Worm (Caenorhabditis elegans) whole organism, L1 larva: Measurements from ENCODE around the gene C06E4.3.
A peak's percentile ranks its signal among the peaks of the same experiment; 100 is the strongest.

Experiments
- C16A3.4 ChIP-seq: fragments of 150-350 bp; optimal IDR thresholded peaks from 2 replicates; lab custom pipeline; 2014; ENCODE audit warnings: missing biosample characterization, missing genetic modification characterization
- F16B12.6 ChIP-seq: fragments of 150-350 bp; optimal IDR thresholded peaks from 2 replicates; lab custom pipeline; 2014; ENCODE audit warnings: missing biosample characterization, missing genetic modification characterization
- Y116A8C.19 ChIP-seq: sonication (generic microtip); optimal IDR thresholded peaks from 2 replicates; lab custom pipeline; 2016; ENCODE audit warnings: missing compliant biosample characterization, missing genetic modification characterization, borderline replicate concordance
- aly-2 ChIP-seq: fragments of 150-350 bp; optimal IDR thresholded peaks from 2 replicates; lab custom pipeline; 2014; ENCODE audit warnings: missing biosample characterization, missing genetic modification characterization
- ama-1 ChIP-seq: fragments of 150-350 bp; optimal IDR thresholded peaks from 2 replicates; lab custom pipeline; 2014
- blmp-1 ChIP-seq: fragments of 150-350 bp; optimal IDR thresholded peaks from 2 replicates; lab custom pipeline; 2014; ENCODE audit warnings: missing biosample characterization, missing genetic modification characterization
- ceh-82 ChIP-seq, 3 experiments: fragments of 150-350 bp in 1 of 3; sonication (generic microtip) in 2 of 3; optimal IDR thresholded peaks; 2 replicates each; lab custom pipeline; 2014 to 2017; ENCODE audit warnings: missing biosample characterization in 3 of 3, missing genetic modification characterization in 3 of 3
- ces-1 ChIP-seq: fragments of 150-350 bp; optimal IDR thresholded peaks from 2 replicates; lab custom pipeline; 2014; ENCODE audit warnings: missing biosample characterization, missing genetic modification reagents, missing genetic modification characterization
- dpl-1 ChIP-seq, 3 experiments: fragments of 150-350 bp in 2 of 3; sonication (generic microtip) in 1 of 3; optimal IDR thresholded peaks; 2 replicates each; lab custom pipeline; 2014 to 2017; ENCODE audit warnings: missing biosample characterization in 3 of 3, missing genetic modification characterization in 3 of 3, missing genetic modification reagents in 3 of 3
- dsc-1 ChIP-seq: sonication (generic microtip); optimal IDR thresholded peaks from 2 replicates; lab custom pipeline; 2016; ENCODE audit warnings: mild to moderate bottlenecking, missing genetic modification characterization, missing compliant biosample characterization
- egl-13 ChIP-seq: sonication (generic microtip); optimal IDR thresholded peaks from 2 replicates; lab custom pipeline; 2016; ENCODE audit warnings: missing genotype, missing genetic modification reagents, missing genetic modification characterization, missing compliant biosample characterization
- elt-2 ChIP-seq: sonication (generic microtip); optimal IDR thresholded peaks from 2 replicates; lab custom pipeline; 2016; ENCODE audit warnings: missing genetic modification characterization, mild to moderate bottlenecking, inconsistent platforms, missing compliant biosample characterization, missing genetic modification reagents
- fkh-8 ChIP-seq: sonication (generic microtip); optimal IDR thresholded peaks from 2 replicates; lab custom pipeline; 2016; ENCODE audit warnings: mild to moderate bottlenecking, missing genetic modification characterization, missing compliant biosample characterization
- fos-1 ChIP-seq: fragments of 150-350 bp; optimal IDR thresholded peaks from 2 replicates; lab custom pipeline; 2014; ENCODE audit warnings: missing biosample characterization, missing genetic modification characterization
- grh-1 ChIP-seq: fragments of 200-800 bp; sonication (Bioruptor generic); IDR thresholded peaks from 2 replicates; pipeline ENCODE4 v1.3.6; 2022; ENCODE audit warnings: missing genetic modification reagents, missing genetic modification characterization, missing compliant biosample characterization
- hlh-4 ChIP-seq: sonication (generic microtip); optimal IDR thresholded peaks from 2 replicates; lab custom pipeline; 2016; ENCODE audit warnings: mild to moderate bottlenecking, missing genetic modification characterization, missing compliant biosample characterization
- irx-1 ChIP-seq: sonication (generic microtip); optimal IDR thresholded peaks from 2 replicates; lab custom pipeline; 2016; ENCODE audit warnings: missing genetic modification characterization, missing compliant biosample characterization
- isw-1 ChIP-seq: fragments of 200-800 bp; sonication (Bioruptor generic); IDR thresholded peaks from 2 replicates; pipeline ENCODE4 v1.3.6; 2022; ENCODE audit warnings: missing genetic modification characterization, missing compliant biosample characterization
- lin-14 ChIP-seq: fragments of 200-800 bp; sonication (Bioruptor generic); optimal IDR thresholded peaks from 2 replicates; lab custom pipeline; 2018; ENCODE audit warnings: mild to moderate bottlenecking, missing genetic modification characterization, moderate library complexity, missing compliant biosample characterization
- lin-15B ChIP-seq: fragments of 150-350 bp; sonication (generic microtip); optimal IDR thresholded peaks from 3 replicates; lab custom pipeline; 2014; ENCODE audit warnings: missing biosample characterization, missing genetic modification characterization
- lin-35 ChIP-seq, 2 experiments: fragments of 150-350 bp; optimal IDR thresholded peaks; 2 replicates each; lab custom pipeline; 2014; ENCODE audit warnings: missing biosample characterization in 2 of 2, missing genetic modification characterization in 2 of 2, missing genetic modification reagents in 2 of 2
- lsy-2 ChIP-seq, 2 experiments: fragments of 150-350 bp; optimal IDR thresholded peaks; 2 replicates each; lab custom pipeline; 2014; ENCODE audit warnings: missing biosample characterization in 2 of 2, missing genetic modification characterization in 2 of 2
- mab-9 ChIP-seq: fragments of 200-800 bp; sonication (Bioruptor generic); IDR thresholded peaks from 2 replicates; pipeline ENCODE4 v1.3.6; 2022; ENCODE audit warnings: missing genetic modification reagents, missing genetic modification characterization, missing compliant biosample characterization
- mdl-1 ChIP-seq, 2 experiments: fragments of 150-350 bp; optimal IDR thresholded peaks; 2 replicates each; lab custom pipeline; 2014 to 2017; ENCODE audit warnings: missing biosample characterization in 2 of 2, missing genetic modification characterization in 2 of 2, inconsistent platforms in 1 of 2
- mef-2 ChIP-seq: fragments of 150-350 bp; optimal IDR thresholded peaks from 2 replicates; lab custom pipeline; 2014; ENCODE audit warnings: missing biosample characterization, missing genetic modification characterization
- mep-1 ChIP-seq: fragments of 150-350 bp; optimal IDR thresholded peaks from 2 replicates; lab custom pipeline; 2014; ENCODE audit warnings: missing biosample characterization, missing genetic modification characterization
- nhr-11 ChIP-seq: fragments of 150-350 bp; optimal IDR thresholded peaks from 2 replicates; lab custom pipeline; 2014; ENCODE audit warnings: missing biosample characterization, missing genetic modification characterization
- nhr-12 ChIP-seq: sonication (generic microtip); optimal IDR thresholded peaks from 2 replicates; lab custom pipeline; 2017; ENCODE audit warnings: missing biosample characterization, missing genetic modification characterization
- nhr-19 ChIP-seq: fragments of 200-800 bp; sonication (Bioruptor generic); conservative IDR thresholded peaks from 2 replicates; pipeline ENCODE4 v1.3.6; 2022; ENCODE audit warnings: missing genetic modification characterization, missing compliant biosample characterization
- nhr-20 ChIP-seq: sonication (generic microtip); optimal IDR thresholded peaks from 2 replicates; lab custom pipeline; 2016; ENCODE audit warnings: mild to moderate bottlenecking, missing genetic modification characterization, missing compliant biosample characterization
- nhr-71 ChIP-seq: sonication (generic microtip); optimal IDR thresholded peaks from 2 replicates; lab custom pipeline; 2016; ENCODE audit warnings: mild to moderate bottlenecking, missing genetic modification characterization, moderate library complexity, missing compliant biosample characterization
- nhr-85 ChIP-seq: sonication (generic microtip); peaks from one replicate; lab custom pipeline; 2016; ENCODE audit warnings: missing genetic modification characterization, inconsistent platforms, missing compliant biosample characterization
- pqm-1 ChIP-seq: sonication (generic microtip); optimal IDR thresholded peaks from 3 replicates; lab custom pipeline; 2017; ENCODE audit warnings: missing biosample characterization, missing genetic modification characterization
- rnt-1 ChIP-seq: sonication (generic microtip); optimal IDR thresholded peaks from 2 replicates; lab custom pipeline; 2016; ENCODE audit warnings: mild to moderate bottlenecking, missing genetic modification characterization, moderate library complexity, missing compliant biosample characterization
- skn-1 ChIP-seq: fragments of 150-350 bp; optimal IDR thresholded peaks from 2 replicates; lab custom pipeline; 2014; ENCODE audit warnings: missing biosample characterization, missing genetic modification characterization
- snu-23 ChIP-seq: sonication (generic microtip); optimal IDR thresholded peaks from 2 replicates; lab custom pipeline; 2016; ENCODE audit warnings: missing genetic modification characterization, missing compliant biosample characterization
- tbx-2 ChIP-seq: sonication (generic microtip); optimal IDR thresholded peaks from 2 replicates; lab custom pipeline; 2016; ENCODE audit warnings: missing genetic modification characterization, missing compliant biosample characterization
- tlp-1 ChIP-seq: fragments of 150-350 bp; optimal IDR thresholded peaks from 2 replicates; lab custom pipeline; 2014; ENCODE audit warnings: missing biosample characterization, missing genetic modification characterization
- unc-130 ChIP-seq: fragments of 150-350 bp; optimal IDR thresholded peaks from 2 replicates; lab custom pipeline; 2017; ENCODE audit warnings: missing biosample characterization, missing genetic modification characterization, inconsistent platforms
- unc-86 ChIP-seq: sonication (generic microtip); optimal IDR thresholded peaks from 2 replicates; lab custom pipeline; 2016; ENCODE audit warnings: missing genetic modification characterization, missing compliant biosample characterization
- zag-1 ChIP-seq: fragments of 150-350 bp; optimal IDR thresholded peaks from 2 replicates; lab custom pipeline; 2014; ENCODE audit warnings: missing biosample characterization, missing genetic modification characterization
- zip-4 ChIP-seq: fragments of 200-800 bp; sonication (Bioruptor generic); optimal IDR thresholded peaks from 2 replicates; lab custom pipeline; 2018; ENCODE audit warnings: mild to moderate bottlenecking, missing genetic modification characterization, moderate library complexity, missing compliant biosample characterization

The C06E4.3 gene

DNA sequence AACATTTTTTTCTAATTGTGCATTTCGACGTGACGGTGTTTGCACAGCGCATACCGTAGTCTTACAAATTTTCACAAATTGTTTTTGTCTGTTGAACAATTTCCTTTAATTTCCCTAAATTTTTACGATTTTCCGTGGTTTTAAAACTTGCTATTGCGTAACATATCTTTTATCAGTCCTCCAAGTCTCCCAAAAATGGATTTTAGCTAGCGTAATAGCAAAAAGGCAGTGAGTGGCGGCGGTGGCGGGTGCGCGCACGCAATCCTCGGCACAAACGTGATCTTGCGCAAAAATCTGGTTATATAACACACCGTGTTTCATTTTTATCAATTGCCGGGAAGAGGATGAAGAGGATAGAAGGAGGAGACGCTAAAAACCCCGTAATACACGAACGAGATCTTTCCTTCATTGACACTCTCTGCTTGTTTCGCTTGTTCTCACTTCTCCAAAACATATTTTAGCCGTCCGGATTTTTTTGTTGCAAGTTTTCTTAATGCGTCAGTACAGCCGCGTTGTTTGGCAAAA, 24.4 kb upstream of the C06E4.3 start:
- TF ChIP-seq grh-1 (GFP tag; lab: Robert Waterston, UW) (no peak), nhr-12 (tag; lab: Kevin White, UChicago) (no peak), mab-9 (GFP tag; lab: Robert Waterston, UW) (no peak), blmp-1 (tag; lab: Kevin White, UChicago) (peak; percentile 66), lsy-2 (tag; optimal IDR thresholded peaks at IDR 0.05; lab: Kevin White, UChicago) (peak in 1 of 2 experiments; percentile 23), egl-13 (no peak), lin-14 (GFP tag; lab: Kevin White, UChicago) (no peak), lin-35 (GFP tag; optimal IDR thresholded peaks at IDR 0.05; lab: Kevin White, UChicago) (no peak), fkh-8 (tag; lab: Kevin White, UChicago) (no peak), hlh-4 (tag; lab: Kevin White, UChicago) (no peak)

DNA sequence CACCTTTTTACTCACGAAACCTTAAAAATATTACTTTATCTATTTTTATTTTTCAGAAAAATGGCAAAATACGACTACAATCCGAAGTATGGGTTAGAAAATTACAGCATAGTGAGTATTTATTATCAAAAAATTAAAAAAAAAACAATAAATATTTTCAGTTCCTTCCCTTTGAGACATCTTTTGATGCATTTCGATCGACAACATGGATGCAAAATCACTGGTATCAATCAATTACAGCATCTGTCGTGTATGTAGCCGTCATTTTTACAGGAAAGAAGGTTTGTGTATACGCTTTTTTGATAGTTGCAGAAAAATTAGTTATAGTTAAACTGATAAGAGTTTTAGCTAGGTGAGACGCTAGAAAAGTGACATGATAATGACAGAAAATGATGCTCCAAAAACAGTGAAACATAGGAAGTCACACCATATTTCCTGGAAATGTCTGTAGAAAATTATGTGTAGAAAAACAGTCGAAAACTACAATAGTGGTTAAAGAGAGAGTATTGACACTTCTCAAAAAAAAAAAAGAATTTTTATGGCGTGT, 22.9 kb upstream of the C06E4.3 start, which contains the start of gene elo-3:
Gene elo-3, plus strand, starts transcription at position 51 of the 547 bp plus-strand sequence.
- TF ChIP-seq ceh-82 (tag; optimal IDR thresholded peaks at IDR 0.05; lab: Kevin White, UChicago) (no peak), Y116A8C.19 (tag; lab: Kevin White, UChicago) (no peak), dsc-1 (no peak), elt-2 (tag; lab: Kevin White, UChicago) (peak; percentile 4), mep-1 (no peak), ama-1 (lab: Kevin White, UChicago) (no peak)

DNA sequence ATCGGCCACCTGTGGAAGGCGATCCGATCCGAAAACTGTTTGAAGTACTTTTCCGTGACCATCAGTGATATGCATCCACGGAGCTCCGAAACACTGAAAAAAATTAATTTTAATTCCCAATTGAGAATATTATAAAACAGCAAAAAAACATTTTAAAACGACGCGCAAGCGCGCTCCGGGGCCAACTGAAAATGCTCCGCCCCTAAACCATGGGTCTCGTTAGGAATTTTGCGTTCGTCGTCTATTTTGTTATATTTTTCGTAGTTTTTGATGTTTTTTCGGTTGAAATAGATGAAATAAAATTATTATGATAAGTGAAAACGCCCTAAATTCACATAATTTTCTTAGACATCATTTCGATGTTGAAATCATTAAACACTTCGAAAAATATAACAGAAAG, 20.1 kb upstream of the C06E4.3 start:
- TF ChIP-seq tlp-1 (tag; lab: Kevin White, UChicago) (no peak), nhr-11 (tag; lab: Kevin White, UChicago) (no peak), nhr-71 (tag; lab: Kevin White, UChicago) (no peak), zip-4 (GFP tag; lab: Kevin White, UChicago) (no peak), pqm-1 (tag; lab: Kevin White, UChicago) (no peak), zag-1 (no peak), lin-35 (GFP tag; optimal IDR thresholded peaks at IDR 0.05; lab: Kevin White, UChicago) (no peak), lsy-2 (tag; optimal IDR thresholded peaks at IDR 0.05; lab: Kevin White, UChicago) (no peak), unc-86 (tag; lab: Kevin White, UChicago) (no peak), dsc-1 (no peak), aly-2 (tag; lab: Kevin White, UChicago) (no peak), ces-1 (GFP tag; lab: Kevin White, UChicago) (no peak), skn-1 (tag; lab: Kevin White, UChicago) (no peak)

DNA sequence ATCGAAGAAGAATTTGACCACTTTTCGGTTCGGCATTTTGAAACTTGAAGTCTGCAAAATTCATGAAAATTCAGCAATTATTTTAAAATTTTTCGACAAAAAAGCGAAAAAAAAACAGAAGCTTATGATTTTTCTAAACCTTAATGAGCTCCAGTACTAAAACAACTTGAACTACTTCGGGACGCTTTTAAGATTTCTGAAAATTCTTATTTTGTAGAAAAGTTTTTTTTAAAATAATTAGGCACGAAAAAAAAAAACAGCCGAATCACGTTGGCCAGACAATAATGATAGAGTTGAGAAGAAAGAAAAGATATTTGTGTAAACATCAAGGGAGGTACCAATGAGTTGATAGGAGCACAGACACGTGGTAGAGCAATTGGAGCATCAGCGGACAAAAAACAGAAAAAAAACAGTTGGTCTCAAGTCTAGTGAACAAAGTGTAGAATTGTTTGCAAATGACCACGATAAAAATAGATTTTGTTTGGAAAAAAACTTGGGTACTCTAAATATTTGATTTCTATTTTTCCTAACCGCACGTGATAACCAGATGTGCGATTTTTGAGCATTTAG, 18.4 kb upstream of the C06E4.3 start, which contains the start of gene gstk-2:
Gene gstk-2, minus strand, starts transcription at position 51 of the 570 bp plus-strand sequence.
- TF ChIP-seq mdl-1 (tag; optimal IDR thresholded peaks at IDR 0.05; lab: Kevin White, UChicago) (peak in 1 of 2 experiments; percentile 79), skn-1 (tag; lab: Kevin White, UChicago) (no peak), blmp-1 (tag; lab: Kevin White, UChicago) (no peak), lin-14 (GFP tag; lab: Kevin White, UChicago) (peak; percentile 75), rnt-1 (tag; lab: Kevin White, UChicago) (peak; percentile 59), dpl-1 (GFP tag; optimal IDR thresholded peaks at IDR 0.05; lab: Kevin White, UChicago) (no peak), nhr-71 (tag; lab: Kevin White, UChicago) (peak; percentile 74), tbx-2 (tag; lab: Kevin White, UChicago) (peak; percentile 29), isw-1 (GFP tag; lab: Robert Waterston, UW) (no peak), mef-2 (tag; lab: Kevin White, UChicago) (peak; percentile 51), grh-1 (GFP tag; lab: Robert Waterston, UW) (no peak), F16B12.6 (tag; lab: Kevin White, UChicago) (no peak), nhr-20 (tag; lab: Kevin White, UChicago) (peak; percentile 53), fos-1 (tag; lab: Kevin White, UChicago) (no peak), nhr-19 (GFP tag; lab: Robert Waterston, UW) (no peak; the same call in 1 of the 2 replicates), snu-23 (GFP tag; lab: Kevin White, UChicago) (peak; percentile 41), lsy-2 (tag; optimal IDR thresholded peaks at IDR 0.05; lab: Kevin White, UChicago) (peak in 1 of 2 experiments; percentile 37), unc-130 (tag; lab: Kevin White, UChicago) (peak; percentile 56), C16A3.4 (tag; lab: Kevin White, UChicago) (peak; percentile 14), lin-15B (tag; lab: Kevin White, UChicago) (no peak), elt-2 (tag; lab: Kevin White, UChicago) (peak; percentile 15), nhr-85 (tag; lab: Kevin White, UChicago) (peak; percentile 12), irx-1 (tag; lab: Kevin White, UChicago) (no peak), lin-35 (GFP tag; optimal IDR thresholded peaks at IDR 0.05; lab: Kevin White, UChicago) (peak in 1 of 2 experiments; percentile 10), egl-13 (no peak)
